Worm (Caenorhabditis elegans): ENCODE measurements around the gene Y82E9BR.17.

Gene Y82E9BR.17

ce11 chrIII:1455674-1456073, at the start of gene Y82E9BR.17:
Y82E9BR.17 (minus strand) TSS chrIII:1455774.
- no peak for TF ChIP-seq madf-9 (GFP tag; conservative IDR thresholded peaks at IDR 0.05)
- TF ChIP-seq fos-1 (tag; optimal IDR thresholded peaks at IDR 0.05): no peak
- TF ChIP-seq duxl-1 (tag; optimal IDR thresholded peaks at IDR 0.05; ENCODE audit: poor library complexity): no peak
- TF ChIP-seq nhr-237 (tag; optimal IDR thresholded peaks at IDR 0.05): no peak
- TF ChIP-seq vab-7 (GFP tag; IDR thresholded peaks at IDR 0.05): no peak
- TF ChIP-seq T20F7.1 (GFP tag; optimal IDR thresholded peaks at IDR 0.05): no peak
- no peak for TF ChIP-seq tra-1 (GFP tag; IDR thresholded peaks at IDR 0.05)
- TF ChIP-seq sdz-12 (GFP tag; optimal IDR thresholded peaks at IDR 0.05): no peak
- no peak for TF ChIP-seq rbr-2 (tag; optimal IDR thresholded peaks at IDR 0.05)
- no peak for TF ChIP-seq nhr-48 (tag; optimal IDR thresholded peaks at IDR 0.05)
- TF ChIP-seq ZK337.2 (GFP tag; IDR thresholded peaks at IDR 0.05): no peak
- TF ChIP-seq lin-15B (tag; optimal IDR thresholded peaks at IDR 0.05): no peak
- TF ChIP-seq skn-1 (tag; optimal IDR thresholded peaks at IDR 0.05): no peak
- TF ChIP-seq nhr-28 (tag; optimal IDR thresholded peaks at IDR 0.05): no peak
- no peak for TF ChIP-seq dve-1 (tag; optimal IDR thresholded peaks at IDR 0.05; ENCODE audit: insufficient read depth)
- TF ChIP-seq F49E8.2 (tag; optimal IDR thresholded peaks at IDR 0.05; ENCODE audit: borderline replicate concordance): no peak
- no peak for TF ChIP-seq lin-38 (GFP tag; IDR thresholded peaks at IDR 0.05)
- TF ChIP-seq mxl-3 (GFP tag; optimal IDR thresholded peaks at IDR 0.05): no peak
- TF ChIP-seq ceh-20 (GFP tag; IDR thresholded peaks at IDR 0.05): no peak

DNA sequence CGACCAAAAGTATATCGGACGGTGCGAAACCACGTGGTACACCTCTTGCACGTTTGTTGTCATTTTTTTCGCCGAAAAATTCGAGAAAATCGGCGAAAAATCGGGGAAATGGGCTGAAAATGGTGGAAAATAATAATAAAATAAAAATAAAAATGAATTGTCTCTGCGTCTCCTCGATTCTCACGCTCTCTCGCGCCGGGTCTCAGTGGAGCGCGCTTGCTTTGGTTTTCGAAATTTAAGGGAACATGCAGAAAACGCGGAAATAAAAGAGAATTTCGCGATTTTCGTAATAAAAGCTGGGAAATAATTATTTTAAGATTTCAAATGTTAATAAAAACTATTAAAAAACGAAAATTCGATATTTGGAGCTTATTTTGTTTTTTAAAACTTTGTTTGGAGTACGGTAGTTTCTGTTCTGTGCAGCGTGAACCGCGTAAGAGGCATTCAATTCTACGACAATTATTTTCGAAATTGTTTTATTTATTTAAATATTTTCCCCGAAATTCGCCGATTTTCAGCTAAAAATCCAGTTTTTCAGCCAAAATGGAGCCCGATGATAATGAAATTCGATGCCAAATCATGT, 40.4 kb upstream of the Y82E9BR.17 start, which contains the start of the genes ave-1 and M01G5.1:
Gene ave-1 (minus strand): TSS at position 113 of the 583 bp plus-strand sequence.
Gene M01G5.1 (plus strand): TSS at position 539 of the 583 bp plus-strand sequence.
- no peak for TF ChIP-seq fkh-10 (GFP tag; optimal IDR thresholded peaks at IDR 0.05)
- no peak for TF ChIP-seq madf-9 (GFP tag; conservative IDR thresholded peaks at IDR 0.05)
- no peak for TF ChIP-seq set-16 (GFP tag; IDR thresholded peaks at IDR 0.05)
- TF ChIP-seq lin-38 (GFP tag; IDR thresholded peaks at IDR 0.05): peak; percentile 92
- TF ChIP-seq mep-1 (tag; optimal IDR thresholded peaks at IDR 0.05): peak; percentile 11
- TF ChIP-seq madf-5 (GFP tag; IDR thresholded peaks at IDR 0.05): no peak
- no peak for TF ChIP-seq hif-1 (tag; optimal IDR thresholded peaks at IDR 0.05)
- TF ChIP-seq hmg-1.1 (GFP tag; IDR thresholded peaks at IDR 0.05): 0 out of 2 replicates have a peak, but pooled peaks have one; percentile 20
- peak; percentile 44 for TF ChIP-seq mes-2 (tag; optimal IDR thresholded peaks at IDR 0.05; ENCODE audit: poor library complexity, severe bottlenecking)
- no peak for TF ChIP-seq lim-7 (GFP tag; IDR thresholded peaks at IDR 0.05)
- TF ChIP-seq lsy-2 (tag; optimal IDR thresholded peaks at IDR 0.05): peak in 1 of 2 experiments; percentile 67
- no peak for TF ChIP-seq zfp-2 (tag; optimal IDR thresholded peaks at IDR 0.05)
- peak; percentile 53 for TF ChIP-seq lin-13 (GFP tag; optimal IDR thresholded peaks at IDR 0.05)
- no peak for TF ChIP-seq F44E2.7 (GFP tag; IDR thresholded peaks at IDR 0.05)
- no peak for TF ChIP-seq Y75B8A.6 (GFP tag; IDR thresholded peaks at IDR 0.05)
- peak; percentile 54 for TF ChIP-seq aha-1 (tag)

DNA sequence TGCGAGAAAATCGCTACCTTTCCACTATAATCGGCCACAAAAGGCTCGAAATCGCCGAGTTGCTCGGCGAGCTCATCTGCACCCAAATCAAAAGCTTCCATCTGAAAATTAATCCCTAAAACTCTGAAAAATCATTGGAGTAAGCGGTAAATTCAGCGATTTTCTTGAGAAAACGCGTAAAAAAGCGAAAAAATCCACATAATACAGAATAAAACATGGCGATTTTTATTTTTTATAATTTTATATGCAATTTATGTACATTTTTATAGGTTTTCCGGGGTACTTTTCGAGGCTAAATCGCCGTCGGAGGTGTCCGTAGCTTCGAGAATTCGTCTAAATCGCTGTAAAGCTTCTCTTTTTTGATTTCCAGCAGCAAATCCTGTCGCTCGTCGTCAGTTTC, 39.7 kb upstream of the Y82E9BR.17 start, which contains the start of gene Y82E9BR.19:
Gene Y82E9BR.19 (minus strand): TSS at position 101 of the 400 bp plus-strand sequence.
- no peak for TF ChIP-seq fkh-10 (GFP tag; optimal IDR thresholded peaks at IDR 0.05)
- peak; percentile 73 for TF ChIP-seq aha-1 (tag)

DNA sequence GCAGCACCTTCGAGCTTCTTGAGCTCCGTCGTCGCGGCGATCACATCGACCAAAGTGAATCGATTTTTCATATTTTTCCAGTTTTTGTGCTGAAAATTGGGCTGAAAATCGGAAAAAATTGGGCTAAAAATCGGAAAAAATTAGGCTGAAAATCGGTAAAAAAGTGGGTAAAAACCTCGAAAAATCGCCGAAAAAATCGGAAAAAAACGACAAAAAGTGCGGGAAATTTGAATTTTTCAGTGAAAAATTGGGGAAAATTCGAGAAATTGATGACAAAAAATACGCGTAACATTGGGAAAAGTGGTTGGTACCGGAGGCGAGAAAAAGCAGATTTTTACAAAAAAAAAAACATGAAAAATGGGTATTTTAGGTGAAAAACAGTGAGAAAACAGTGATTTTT, 27.8 kb upstream of the Y82E9BR.17 start, which contains the start of gene Y82E9BR.18:
Gene Y82E9BR.18 (minus strand): TSS at position 101 of the 400 bp plus-strand sequence.
- TF ChIP-seq madf-9 (GFP tag; conservative IDR thresholded peaks at IDR 0.05) (no peak), zag-1 (tag; optimal IDR thresholded peaks at IDR 0.05) (no peak), spr-1 (tag; optimal IDR thresholded peaks at IDR 0.05) (no peak), lir-3 (tag; optimal IDR thresholded peaks at IDR 0.05) (no peak), F26F4.8 (GFP tag; conservative IDR thresholded peaks at IDR 0.05) (no peak), daf-8 (GFP tag; IDR thresholded peaks at IDR 0.05) (no peak), jun-1 (tag; optimal IDR thresholded peaks at IDR 0.05) (no peak), F49E8.2 (tag; optimal IDR thresholded peaks at IDR 0.05; ENCODE audit: borderline replicate concordance) (no peak), dmd-6 (GFP tag; IDR thresholded peaks at IDR 0.05) (no peak), F44E2.7 (GFP tag; IDR thresholded peaks at IDR 0.05) (no peak), lin-39 (tag; optimal IDR thresholded peaks at IDR 0.05) (no peak), nhr-10 (tag; optimal IDR thresholded peaks at IDR 0.05) (no peak), ceh-82 (tag; optimal IDR thresholded peaks at IDR 0.05) (no peak), daf-12 (tag; optimal IDR thresholded peaks at IDR 0.05) (no peak), unc-39 (tag; optimal IDR thresholded peaks at IDR 0.05) (no peak), tra-1 (GFP tag; IDR thresholded peaks at IDR 0.05) (no peak), ces-1 (GFP tag; optimal IDR thresholded peaks at IDR 0.05) (no peak), nhr-28 (tag; optimal IDR thresholded peaks at IDR 0.05) (no peak)
